Fruit fly (Drosophila melanogaster) whole organism, embryonic: Measurements from ENCODE around the gene nonC.

Source experiments
- Atf-2 ChIP-seq: fragments of 200-800 bp; sonication (Bioruptor generic); optimal IDR thresholded peaks from 2 replicates; lab custom pipeline; 2016; ENCODE audit warnings: missing biosample characterization, missing genetic modification characterization
- B-H2 ChIP-seq: fragments of 200-800 bp; sonication (Bioruptor generic); optimal IDR thresholded peaks from 2 replicates; lab custom pipeline; 2018; ENCODE audit warnings: missing biosample characterization, mild to moderate bottlenecking, missing genetic modification characterization
- CG10209 ChIP-seq: fragments of 200-800 bp; sonication (Bioruptor generic); optimal IDR thresholded peaks from 3 replicates; lab custom pipeline; 2017; ENCODE audit warnings: missing biosample characterization, mild to moderate bottlenecking, missing genetic modification characterization, missing genetic modification reagents
- CG10654 ChIP-seq: fragments of 200-800 bp; sonication (Bioruptor generic); optimal IDR thresholded peaks from 2 replicates; lab custom pipeline; 2016; ENCODE audit warnings: missing biosample characterization, missing genetic modification characterization
- CG10959 ChIP-seq: fragments of 200-800 bp; sonication (Bioruptor generic); IDR thresholded peaks from 2 replicates; pipeline ENCODE4 v1.3.6; 2022; ENCODE audit warnings: missing biosample characterization, missing genetic modification characterization
- CG11085 ChIP-seq: fragments of 200-800 bp; sonication (Bioruptor generic); IDR thresholded peaks from 2 replicates; pipeline ENCODE4 v1.3.6; 2022; ENCODE audit warnings: missing biosample characterization, missing genetic modification characterization
- CG11093 ChIP-seq: fragments of 200-800 bp; sonication (Bioruptor generic); IDR thresholded peaks from 3 replicates; pipeline ENCODE4 v1.3.6; 2022; ENCODE audit warnings: missing biosample characterization, missing genetic modification characterization
- CG12071 ChIP-seq: fragments of 200-800 bp; sonication (Bioruptor generic); optimal IDR thresholded peaks from 3 replicates; lab custom pipeline; 2018; ENCODE audit warnings: missing biosample characterization, mild to moderate bottlenecking, missing genetic modification characterization
- CG12104 ChIP-seq: fragments of 200-800 bp; sonication (Bioruptor generic); optimal IDR thresholded peaks from 3 replicates; lab custom pipeline; 2016; ENCODE audit warnings: missing biosample characterization, missing genetic modification characterization
- CG13123 ChIP-seq: fragments of 200-800 bp; sonication (Bioruptor generic); optimal IDR thresholded peaks from 2 replicates; lab custom pipeline; 2016; ENCODE audit warnings: missing biosample characterization, missing genetic modification characterization
- CG18262 ChIP-seq: fragments of 200-800 bp; optimal IDR thresholded peaks from 3 replicates; lab custom pipeline; 2019; ENCODE audit warnings: missing biosample characterization, mild to moderate bottlenecking, missing genetic modification characterization, moderate library complexity
- CG30431 ChIP-seq: fragments of 200-800 bp; sonication (Bioruptor generic); optimal IDR thresholded peaks from 2 replicates; lab custom pipeline; 2017; ENCODE audit warnings: missing biosample characterization, missing genetic modification characterization
- CG3726 ChIP-seq: fragments of 200-800 bp; sonication (Bioruptor generic); IDR thresholded peaks from 3 replicates; pipeline ENCODE4, ENCODE4 v1.3.6; 2022; ENCODE audit warnings: missing biosample characterization, missing genetic modification characterization
- CG42726 ChIP-seq: fragments of 200-800 bp; sonication (Bioruptor generic); IDR thresholded peaks from 2 replicates; pipeline ENCODE4 v1.3.6; 2022; ENCODE audit warnings: missing biosample characterization, missing genetic modification characterization; ENCODE audit not compliant: partially characterized antibody
- CG7745 ChIP-seq: fragments of 200-800 bp; sonication (Bioruptor generic); optimal IDR thresholded peaks from 2 replicates; lab custom pipeline; 2018; ENCODE audit warnings: missing biosample characterization, mild to moderate bottlenecking, missing genetic modification characterization, moderate library complexity
- CG7839 ChIP-seq: fragments of 200-800 bp; sonication (Bioruptor generic); optimal IDR thresholded peaks from 3 replicates; lab custom pipeline; 2018; ENCODE audit warnings: missing biosample characterization, mild to moderate bottlenecking, missing genetic modification characterization, moderate library complexity
- CG9609 ChIP-seq: fragments of 200-800 bp; sonication (Bioruptor generic); optimal IDR thresholded peaks from 3 replicates; lab custom pipeline; 2016; ENCODE audit warnings: missing biosample characterization, missing genetic modification characterization
- CG9876 ChIP-seq: fragments of 200-800 bp; sonication (Bioruptor generic); optimal IDR thresholded peaks from 2 replicates; lab custom pipeline; 2016; ENCODE audit warnings: missing biosample characterization, missing genetic modification characterization
- Dip2 ChIP-seq: fragments of 200-800 bp; sonication (Bioruptor generic); IDR thresholded peaks from 2 replicates; pipeline ENCODE4 v1.3.6; 2022; ENCODE audit warnings: missing biosample characterization, missing genetic modification characterization
- Doc3 ChIP-seq: fragments of 200-800 bp; sonication (Bioruptor generic); IDR thresholded peaks from 3 replicates; pipeline ENCODE4 v1.3.6; 2022; ENCODE audit warnings: missing biosample characterization, missing genetic modification characterization; ENCODE audit not compliant: partially characterized antibody
- Elba2 ChIP-seq: fragments of 200-800 bp; sonication (Bioruptor generic); optimal IDR thresholded peaks from 3 replicates; lab custom pipeline; 2016; ENCODE audit warnings: missing biosample characterization, missing genetic modification characterization
- Ets97D ChIP-seq: fragments of 200-800 bp; sonication (Bioruptor generic); optimal IDR thresholded peaks from 3 replicates; lab custom pipeline; 2016; ENCODE audit warnings: missing biosample characterization, missing genetic modification characterization
- Fer2 ChIP-seq: fragments of 200-800 bp; sonication (Bioruptor generic); optimal IDR thresholded peaks from 2 replicates; lab custom pipeline; 2018; ENCODE audit warnings: missing biosample characterization, mild to moderate bottlenecking, missing genetic modification characterization, moderate library complexity
- HLHmδ ChIP-seq: fragments of 200-800 bp; sonication (Bioruptor generic); optimal IDR thresholded peaks from 2 replicates; lab custom pipeline; 2018; ENCODE audit warnings: missing biosample characterization, mild to moderate bottlenecking, missing genetic modification characterization, moderate library complexity
- Hand ChIP-seq: fragments of 200-800 bp; sonication (Bioruptor generic); optimal IDR thresholded peaks from 2 replicates; lab custom pipeline; 2017; ENCODE audit warnings: mild to moderate bottlenecking, missing biosample characterization, missing genetic modification reagents, missing genetic modification characterization
- Lhr ChIP-seq: fragments of 200-800 bp; sonication (Bioruptor generic); optimal IDR thresholded peaks from 3 replicates; lab custom pipeline; 2017; ENCODE audit warnings: mild to moderate bottlenecking, missing biosample characterization, missing genetic modification reagents, missing genetic modification characterization
- Mes4 ChIP-seq: fragments of 200-800 bp; sonication (Bioruptor generic); optimal IDR thresholded peaks from 2 replicates; lab custom pipeline; 2016; ENCODE audit warnings: missing biosample characterization, missing genetic modification characterization
- NFAT ChIP-seq: fragments of 200-800 bp; sonication (Bioruptor generic); IDR thresholded peaks from 2 replicates; pipeline ENCODE4 v1.3.6; 2022; ENCODE audit warnings: missing biosample characterization, missing genetic modification characterization
- Spps ChIP-seq: fragments of 200-800 bp; sonication (Bioruptor generic); optimal IDR thresholded peaks from 2 replicates; lab custom pipeline; 2018; ENCODE audit warnings: missing biosample characterization, mild to moderate bottlenecking, missing genetic modification characterization
- Stat92E ChIP-seq, 3 experiments: fragments of >200 bp in 2 of 3; fragments of 200-800 bp in 1 of 3; sonication (Bioruptor generic) in 1 of 3; optimal IDR thresholded peaks; 2 replicates each; lab custom pipeline; 2017 to 2019; ENCODE audit warnings: missing biosample characterization in 3 of 3, missing genetic modification characterization in 3 of 3, mild to moderate bottlenecking in 1 of 3, moderate library complexity in 1 of 3
- abd-A ChIP-seq: fragments of 200-800 bp; sonication (Bioruptor generic); optimal IDR thresholded peaks from 3 replicates; lab custom pipeline; 2019; ENCODE audit warnings: missing biosample characterization, mild to moderate bottlenecking, missing genetic modification characterization, moderate library complexity
- ap ChIP-seq: fragments of 200-800 bp; sonication (Bioruptor generic); IDR thresholded peaks from 2 replicates; pipeline ENCODE4 v1.3.6; 2022; ENCODE audit warnings: missing biosample characterization, missing genetic modification characterization
- ara ChIP-seq: fragments of 200-800 bp; sonication (Bioruptor generic); IDR thresholded peaks from 2 replicates; pipeline ENCODE4 v1.3.6; 2022; ENCODE audit warnings: missing biosample characterization, missing genetic modification characterization
- chif ChIP-seq, 2 experiments: fragments of 200-800 bp; sonication (Bioruptor generic); optimal IDR thresholded peaks; 3 replicates each; lab custom pipeline; 2016; ENCODE audit warnings: missing biosample characterization in 2 of 2, missing genetic modification characterization in 2 of 2
- cwo ChIP-seq: fragments of 200-800 bp; sonication (Bioruptor generic); optimal IDR thresholded peaks from 3 replicates; lab custom pipeline; 2017; ENCODE audit warnings: missing biosample characterization, missing genetic modification characterization, mild to moderate bottlenecking, moderate library complexity, missing genetic modification reagents
- dimm ChIP-seq: fragments of 200-800 bp; sonication (Bioruptor generic); IDR thresholded peaks from 2 replicates; pipeline ENCODE4 v1.3.6; 2022; ENCODE audit warnings: missing biosample characterization, missing genetic modification characterization
- dmrt11E ChIP-seq: fragments of 200-800 bp; sonication (Bioruptor generic); optimal IDR thresholded peaks from 3 replicates; lab custom pipeline; 2018; ENCODE audit warnings: missing biosample characterization, mild to moderate bottlenecking, missing genetic modification characterization, moderate library complexity
- dysf ChIP-seq: fragments of 200-800 bp; sonication (Bioruptor generic); IDR thresholded peaks from 3 replicates; pipeline ENCODE4 v1.3.6; 2022; ENCODE audit warnings: missing biosample characterization, missing genetic modification characterization
- grau ChIP-seq: fragments of 200-800 bp; optimal IDR thresholded peaks from 3 replicates; lab custom pipeline; 2019; ENCODE audit warnings: missing biosample characterization, mild to moderate bottlenecking, missing genetic modification characterization, moderate library complexity
- hb ChIP-seq: fragments of 200-800 bp; sonication (Bioruptor generic); IDR thresholded peaks from 3 replicates; pipeline ENCODE4 v1.3.6; 2022; ENCODE audit warnings: missing biosample characterization, missing genetic modification characterization; ENCODE audit not compliant: partially characterized antibody
- jigr1 ChIP-seq: fragments of 200-800 bp; sonication (Bioruptor generic); IDR thresholded peaks from 3 replicates; pipeline ENCODE4 v1.3.6; 2022; ENCODE audit warnings: missing biosample characterization, missing genetic modification characterization
- lmd ChIP-seq: fragments of 200-800 bp; sonication (Bioruptor generic); IDR thresholded peaks from 2 replicates; pipeline ENCODE4 v1.3.6; 2022; ENCODE audit warnings: missing biosample characterization, missing genetic modification characterization
- pho ChIP-seq: fragments of 200-800 bp; sonication (Bioruptor generic); optimal IDR thresholded peaks from 2 replicates; lab custom pipeline; 2016; ENCODE audit warnings: missing biosample characterization, missing genetic modification characterization
- ranshi ChIP-seq: fragments of 200-800 bp; sonication (Bioruptor generic); IDR thresholded peaks from 2 replicates; pipeline ENCODE4 v1.3.6; 2022; ENCODE audit warnings: missing biosample characterization, missing genetic modification characterization
- rib ChIP-seq: fragments of 200-800 bp; sonication (Bioruptor generic); IDR thresholded peaks from 2 replicates; pipeline ENCODE4 v1.3.6; 2022; ENCODE audit warnings: missing biosample characterization, missing genetic modification characterization
- sqz ChIP-seq: fragments of 200-800 bp; sonication (Bioruptor generic); optimal IDR thresholded peaks from 3 replicates; lab custom pipeline; 2018; ENCODE audit warnings: missing biosample characterization, mild to moderate bottlenecking, missing genetic modification characterization
- tgo ChIP-seq: fragments of 200-800 bp; sonication (Bioruptor generic); IDR thresholded peaks from 3 replicates; pipeline ENCODE4 v1.3.6; 2022; ENCODE audit warnings: missing biosample characterization, missing genetic modification characterization
- trh ChIP-seq: fragments of 200-800 bp; sonication (Bioruptor generic); optimal IDR thresholded peaks from 2 replicates; lab custom pipeline; 2016; ENCODE audit warnings: missing biosample characterization, missing genetic modification characterization
- zen2 ChIP-seq: fragments of 200-800 bp; sonication (Bioruptor generic); IDR thresholded peaks from 3 replicates; pipeline ENCODE4 v1.3.6; 2022; ENCODE audit warnings: missing biosample characterization, missing genetic modification characterization; ENCODE audit not compliant: partially characterized antibody

nonC gene

DNA sequence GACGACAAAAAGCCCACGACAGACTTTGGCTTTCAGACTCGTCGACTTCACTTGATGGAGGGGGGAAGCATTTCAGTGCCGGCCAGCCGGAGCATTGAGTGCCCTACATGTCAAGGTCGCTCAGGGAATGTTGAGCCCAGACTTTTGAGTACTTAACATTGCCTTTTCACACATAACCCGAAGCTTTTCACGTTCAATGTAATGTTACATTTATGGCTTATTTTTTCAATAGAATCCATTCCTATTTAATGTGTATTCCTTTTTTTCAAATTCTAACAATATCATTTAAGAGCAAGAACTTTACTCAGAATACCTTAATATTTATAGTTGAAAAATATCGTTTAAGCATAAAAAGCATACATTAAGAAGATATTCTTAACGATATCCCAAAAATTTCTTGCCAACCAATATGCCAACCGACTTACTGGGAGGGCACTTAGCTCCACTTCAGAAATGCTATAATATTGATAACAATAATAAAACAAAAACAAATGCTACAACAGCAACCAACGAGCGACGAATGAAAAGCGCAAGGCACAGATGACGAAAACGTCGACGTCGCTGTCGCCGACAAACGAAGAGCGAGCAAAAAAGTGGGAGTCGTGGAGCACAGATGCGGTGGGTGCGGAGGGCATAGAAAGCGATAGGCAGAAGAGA, 35.6 kb downstream of the nonC start (continued):
- no peak for TF ChIP-seq HLHmδ (GFP tag; lab: Kevin White, UChicago)
- TF ChIP-seq zen2 (GFP tag; lab: Robert Waterston, UW): no peak
- TF ChIP-seq Stat92E (GFP tag; optimal IDR thresholded peaks at IDR 0.05; lab: Kevin White, UChicago): no peak
- TF ChIP-seq CG12104 (GFP tag; lab: Kevin White, UChicago): peak; percentile 86
- no peak for TF ChIP-seq trh (GFP tag; lab: Kevin White, UChicago)
- TF ChIP-seq jigr1 (GFP tag; lab: Robert Waterston, UW): peak; percentile 71; the same call in 2 of the 3 replicates
- no peak for TF ChIP-seq Hand (GFP tag; lab: Kevin White, UChicago)
- TF ChIP-seq dmrt11E: no peak
- no peak for TF ChIP-seq CG9609 (GFP tag; lab: Kevin White, UChicago)
- TF ChIP-seq CG7839 (tag; lab: Kevin White, UChicago): peak; percentile 60
- TF ChIP-seq abd-A: peak; percentile 52
- TF ChIP-seq sqz: peak; percentile 12
- TF ChIP-seq grau: peak; percentile 58
- TF ChIP-seq pho (GFP tag; lab: Kevin White, UChicago): no peak
- peak in 1 of 2 experiments; percentile 42 for TF ChIP-seq chif (GFP tag; optimal IDR thresholded peaks at IDR 0.05; lab: Kevin White, UChicago)
- no peak for TF ChIP-seq Ets97D (GFP tag; lab: Kevin White, UChicago)
- TF ChIP-seq CG42726: no peak
- TF ChIP-seq Lhr (GFP tag; lab: Kevin White, UChicago): no peak
- TF ChIP-seq CG12071: peak; percentile 28
- TF ChIP-seq hb (GFP tag; lab: Robert Waterston, UW): no peak
- TF ChIP-seq CG3726 (GFP tag; lab: Robert Waterston, UW): 0 out of 3 replicates have a peak, but pooled peaks have one; percentile 11
- TF ChIP-seq Atf-2 (GFP tag; lab: Kevin White, UChicago): no peak
- TF ChIP-seq CG13123 (GFP tag; lab: Kevin White, UChicago): no peak
- TF ChIP-seq CG9876 (GFP tag; lab: Kevin White, UChicago): no peak
- peak; percentile 70 for TF ChIP-seq CG10654 (GFP tag; lab: Kevin White, UChicago)
- no peak for TF ChIP-seq dimm (GFP tag; lab: Robert Waterston, UW)
- peak; percentile 75 for TF ChIP-seq CG11093 (GFP tag; lab: Robert Waterston, UW)
- TF ChIP-seq Elba2 (GFP tag; lab: Kevin White, UChicago): no peak
- TF ChIP-seq B-H2 (GFP tag; lab: Kevin White, UChicago): no peak
- no peak for TF ChIP-seq Doc3 (GFP tag; lab: Robert Waterston, UW)
- TF ChIP-seq Dip2 (GFP tag; lab: Robert Waterston, UW): no peak
- peak; percentile 52 for TF ChIP-seq Spps
- no peak for TF ChIP-seq CG7745 (tag; lab: Kevin White, UChicago)
- TF ChIP-seq Mes4 (GFP tag; lab: Kevin White, UChicago): no peak
- TF ChIP-seq Fer2 (tag; lab: Kevin White, UChicago): peak; percentile 44
- TF ChIP-seq CG10209 (GFP tag; lab: Kevin White, UChicago): peak; percentile 85
- TF ChIP-seq NFAT (GFP tag; lab: Robert Waterston, UW): peak; percentile 64; the same call in 1 of the 2 replicates
- peak; percentile 84 for TF ChIP-seq dysf (GFP tag; lab: Robert Waterston, UW)
- 0 out of 2 replicates have a peak, but pooled peaks have one; percentile 36 for TF ChIP-seq ara (GFP tag; lab: Robert Waterston, UW)
- TF ChIP-seq CG30431 (GFP tag; lab: Kevin White, UChicago): peak; percentile 10
- peak; percentile 91 for TF ChIP-seq CG18262 (tag; lab: Kevin White, UChicago)
- TF ChIP-seq ap (GFP tag; lab: Robert Waterston, UW): peak; percentile 68
- peak; percentile 84 for TF ChIP-seq lmd (GFP tag; lab: Robert Waterston, UW)
- TF ChIP-seq tgo (GFP tag; lab: Robert Waterston, UW): peak; percentile 71
- TF ChIP-seq cwo: peak; percentile 80
- TF ChIP-seq CG10959: no peak
- 0 out of 2 replicates have a peak, but pooled peaks have one; percentile 21 for TF ChIP-seq rib (GFP tag; lab: Robert Waterston, UW)
- TF ChIP-seq CG11085 (GFP tag; lab: Robert Waterston, UW): peak; percentile 67; the same call in 1 of the 2 replicates
- TF ChIP-seq ranshi (GFP tag; lab: Robert Waterston, UW): peak; percentile 56; the same call in 1 of the 2 replicates
